Worm (Caenorhabditis elegans): Measurements from ENCODE around the gene M01F1.8.

DNA sequence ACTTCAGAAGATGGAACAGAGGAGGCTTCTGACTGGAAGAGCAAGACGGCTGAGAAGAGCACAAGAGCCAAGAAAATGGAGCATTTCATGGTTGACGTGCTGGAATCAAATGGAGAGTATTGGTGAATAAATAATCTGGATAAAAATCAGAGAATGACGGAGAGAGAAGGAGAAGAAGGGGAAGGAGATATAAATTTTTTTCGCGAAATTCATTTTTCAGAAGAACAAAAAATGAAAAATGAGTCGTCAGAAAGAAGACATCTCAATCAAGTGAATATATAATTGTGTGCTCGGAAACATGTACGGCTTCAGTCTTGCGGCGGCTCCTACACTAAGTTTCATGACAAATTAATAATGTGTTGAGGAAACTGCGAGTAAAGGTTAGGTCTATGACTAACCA is 47.4 kb upstream of the M01F1.8 start, which contains the start of gene C54C6.5:
- no peak for TF ChIP-seq snpc-4 (tag; optimal IDR thresholded peaks at IDR 0.05)
- no peak for TF ChIP-seq elt-3 (tag; optimal IDR thresholded peaks at IDR 0.05)
- no peak for TF ChIP-seq unc-39 (tag; optimal IDR thresholded peaks at IDR 0.05)
- no peak for TF ChIP-seq nhr-237 (tag; optimal IDR thresholded peaks at IDR 0.05)
- TF ChIP-seq unc-62 (GFP tag; optimal IDR thresholded peaks at IDR 0.05), result no peak
- TF ChIP-seq lsy-2 (tag; optimal IDR thresholded peaks at IDR 0.05), result no peak
- no peak for TF ChIP-seq blmp-1 (tag; optimal IDR thresholded peaks at IDR 0.05)
- no peak for TF ChIP-seq nhr-76 (tag; optimal IDR thresholded peaks at IDR 0.05)
- no peak for TF ChIP-seq mab-5 (tag; optimal IDR thresholded peaks at IDR 0.05)
- TF ChIP-seq pha-4 (tag; optimal IDR thresholded peaks at IDR 0.05), result no peak
- no peak for TF ChIP-seq mep-1 (tag; optimal IDR thresholded peaks at IDR 0.05)
- no peak for TF ChIP-seq lin-13 (tag; optimal IDR thresholded peaks at IDR 0.05)
- TF ChIP-seq bed-3 (GFP tag; optimal IDR thresholded peaks at IDR 0.05), result no peak

All from whole organism, mixed stage, embryonic.